Fruit fly (Drosophila melanogaster) whole organism, embryonic: Measurements from ENCODE around the gene isoQC.

Source experiments
- CG10147 ChIP-seq: fragments of 200-800 bp; sonication (Bioruptor generic); optimal IDR thresholded peaks from 2 replicates; lab custom pipeline; 2019; ENCODE audit warnings: missing biosample characterization, mild to moderate bottlenecking, missing genetic modification characterization, moderate library complexity
- CG10321 ChIP-seq: fragments of 200-800 bp; sonication (Bioruptor generic); IDR thresholded peaks from 2 replicates; pipeline ENCODE4 v1.3.6; 2022; ENCODE audit warnings: missing biosample characterization, missing genetic modification characterization
- CG10979 ChIP-seq: fragments of 200-800 bp; sonication (Bioruptor generic); optimal IDR thresholded peaks from 2 replicates; lab custom pipeline; 2018; ENCODE audit warnings: missing biosample characterization, mild to moderate bottlenecking, missing genetic modification characterization, moderate library complexity
- CG12391 ChIP-seq: fragments of 200-800 bp; sonication (Bioruptor generic); optimal IDR thresholded peaks from 3 replicates; lab custom pipeline; 2018; ENCODE audit warnings: missing biosample characterization, mild to moderate bottlenecking, missing genetic modification characterization, moderate library complexity
- CG12942 ChIP-seq: fragments of 200-800 bp; sonication (Bioruptor generic); optimal IDR thresholded peaks from 3 replicates; lab custom pipeline; 2016; ENCODE audit warnings: missing biosample characterization, missing genetic modification characterization
- CG13287 ChIP-seq: fragments of 200-800 bp; sonication (Bioruptor generic); IDR thresholded peaks from 2 replicates; pipeline ENCODE4 v1.3.6; 2022; ENCODE audit warnings: missing biosample characterization, missing genetic modification characterization; ENCODE audit not compliant: partially characterized antibody
- CG13296 ChIP-seq: fragments of 200-800 bp; sonication (Bioruptor generic); optimal IDR thresholded peaks from 3 replicates; lab custom pipeline; 2018; ENCODE audit warnings: missing biosample characterization, mild to moderate bottlenecking, missing genetic modification characterization
- CG14050 ChIP-seq: fragments of 200-800 bp; sonication (Bioruptor generic); IDR thresholded peaks from 3 replicates; pipeline ENCODE4 v1.3.6; 2022; ENCODE audit warnings: missing biosample characterization, missing genetic modification characterization
- CG15011 ChIP-seq: fragments of 200-800 bp; sonication (Bioruptor generic); optimal IDR thresholded peaks from 3 replicates; lab custom pipeline; 2018; ENCODE audit warnings: missing biosample characterization, mild to moderate bottlenecking, missing genetic modification characterization
- CG15073 ChIP-seq: fragments of 200-800 bp; sonication (Bioruptor generic); optimal IDR thresholded peaks from 2 replicates; lab custom pipeline; 2016; ENCODE audit warnings: missing biosample characterization, missing genetic modification characterization
- CG15696 ChIP-seq: fragments of 200-800 bp; sonication (Bioruptor generic); optimal IDR thresholded peaks from 2 replicates; lab custom pipeline; 2019; ENCODE audit warnings: missing biosample characterization, mild to moderate bottlenecking, missing genetic modification characterization, moderate library complexity
- CG17328 ChIP-seq: fragments of 200-800 bp; sonication (Bioruptor generic); IDR thresholded peaks from 2 replicates; pipeline ENCODE4 v1.3.6; 2022; ENCODE audit warnings: missing biosample characterization, missing genetic modification characterization
- CG1832 ChIP-seq: fragments of 200-800 bp; sonication (Bioruptor generic); optimal IDR thresholded peaks from 2 replicates; lab custom pipeline; 2017; ENCODE audit warnings: missing biosample characterization, mild to moderate bottlenecking, missing genetic modification characterization, inconsistent platforms
- CG30403 ChIP-seq: fragments of 200-800 bp; sonication (Bioruptor generic); optimal IDR thresholded peaks from 3 replicates; lab custom pipeline; 2016; ENCODE audit warnings: missing biosample characterization, missing genetic modification characterization
- CG32772 ChIP-seq: fragments of 200-800 bp; sonication (Bioruptor generic); IDR thresholded peaks from 2 replicates; pipeline ENCODE4 v1.3.6; 2022; ENCODE audit warnings: missing biosample characterization, missing genetic modification characterization
- CG3838 ChIP-seq: fragments of 200-800 bp; sonication (Bioruptor generic); optimal IDR thresholded peaks from 3 replicates; lab custom pipeline; 2016; ENCODE audit warnings: missing biosample characterization, missing genetic modification characterization
- CG4617 ChIP-seq: fragments of 200-800 bp; sonication (Bioruptor generic); optimal IDR thresholded peaks from 3 replicates; lab custom pipeline; 2016; ENCODE audit warnings: missing biosample characterization, missing genetic modification characterization, borderline replicate concordance
- CG6854 ChIP-seq: fragments of 200-800 bp; sonication (Bioruptor generic); optimal IDR thresholded peaks from 3 replicates; lab custom pipeline; 2017; ENCODE audit warnings: missing biosample characterization, mild to moderate bottlenecking, missing genetic modification characterization
- CG7963 ChIP-seq: fragments of 200-800 bp; sonication (Bioruptor generic); IDR thresholded peaks from 3 replicates; pipeline ENCODE4 v1.3.6; 2022; ENCODE audit warnings: missing biosample characterization, missing genetic modification characterization; ENCODE audit not compliant: partially characterized antibody
- CG9817 ChIP-seq: fragments of 200-800 bp; sonication (Bioruptor generic); optimal IDR thresholded peaks from 2 replicates; lab custom pipeline; 2018; ENCODE audit warnings: missing biosample characterization, mild to moderate bottlenecking, missing genetic modification characterization, moderate library complexity
- Dp ChIP-seq: fragments of 200-800 bp; sonication (Bioruptor generic); optimal IDR thresholded peaks from 2 replicates; lab custom pipeline; 2018; ENCODE audit warnings: missing biosample characterization, mild to moderate bottlenecking, missing genetic modification characterization, moderate library complexity
- E2f2 ChIP-seq: fragments of 200-800 bp; sonication (Bioruptor generic); IDR thresholded peaks from 2 replicates; pipeline ENCODE4 v1.3.6; 2022; ENCODE audit warnings: missing biosample characterization, missing genetic modification characterization
- Elba2 ChIP-seq: fragments of 200-800 bp; sonication (Bioruptor generic); optimal IDR thresholded peaks from 3 replicates; lab custom pipeline; 2016; ENCODE audit warnings: missing biosample characterization, missing genetic modification characterization
- Fer2 ChIP-seq: fragments of 200-800 bp; sonication (Bioruptor generic); optimal IDR thresholded peaks from 2 replicates; lab custom pipeline; 2018; ENCODE audit warnings: missing biosample characterization, mild to moderate bottlenecking, missing genetic modification characterization, moderate library complexity
- GATAe ChIP-seq: fragments of 200-800 bp; sonication (Bioruptor generic); conservative IDR thresholded peaks from 2 replicates; pipeline ENCODE4 v1.3.6; 2022; ENCODE audit warnings: missing biosample characterization, missing genetic modification characterization
- Gug ChIP-seq: fragments of 200-800 bp; sonication (Bioruptor generic); IDR thresholded peaks from 4 replicates; pipeline ENCODE4 v1.3.6; 2022; ENCODE audit warnings: missing biosample characterization, missing genetic modification characterization
- Hand ChIP-seq: fragments of 200-800 bp; sonication (Bioruptor generic); optimal IDR thresholded peaks from 2 replicates; lab custom pipeline; 2017; ENCODE audit warnings: mild to moderate bottlenecking, missing biosample characterization, missing genetic modification reagents, missing genetic modification characterization
- HmgZ ChIP-seq: fragments of 200-800 bp; sonication (Bioruptor generic); optimal IDR thresholded peaks from 2 replicates; lab custom pipeline; 2018; ENCODE audit warnings: missing biosample characterization, mild to moderate bottlenecking, missing genetic modification characterization
- MBD-R2 ChIP-seq: fragments of 200-800 bp; sonication (Bioruptor generic); IDR thresholded peaks from 2 replicates; pipeline ENCODE4 v1.3.6; 2022; ENCODE audit warnings: missing biosample characterization, missing genetic modification characterization
- Mrtf ChIP-seq: fragments of 200-800 bp; sonication (Bioruptor generic); IDR thresholded peaks from 3 replicates; pipeline ENCODE4 v1.3.6; 2022; ENCODE audit warnings: missing biosample characterization, missing genetic modification characterization
- PHDP ChIP-seq: fragments of 200-800 bp; sonication (Bioruptor generic); optimal IDR thresholded peaks from 3 replicates; lab custom pipeline; 2018; ENCODE audit warnings: missing biosample characterization, mild to moderate bottlenecking, missing genetic modification characterization, moderate library complexity
- Poxn ChIP-seq: fragments of 200-800 bp; sonication (Bioruptor generic); IDR thresholded peaks from 2 replicates; pipeline ENCODE4 v1.3.6; 2022; ENCODE audit warnings: missing biosample characterization, missing genetic modification characterization
- Stat92E ChIP-seq, 3 experiments: fragments of >200 bp in 2 of 3; fragments of 200-800 bp in 1 of 3; sonication (Bioruptor generic) in 1 of 3; optimal IDR thresholded peaks; 2 replicates each; lab custom pipeline; 2017 to 2019; ENCODE audit warnings: missing biosample characterization in 3 of 3, missing genetic modification characterization in 3 of 3, mild to moderate bottlenecking in 1 of 3, moderate library complexity in 1 of 3
- Vsx1 ChIP-seq: fragments of 200-800 bp; sonication (Bioruptor generic); optimal IDR thresholded peaks from 2 replicates; lab custom pipeline; 2017; ENCODE audit warnings: missing biosample characterization, mild to moderate bottlenecking, missing genetic modification characterization, missing genetic modification reagents
- ara ChIP-seq: fragments of 200-800 bp; sonication (Bioruptor generic); IDR thresholded peaks from 2 replicates; pipeline ENCODE4 v1.3.6; 2022; ENCODE audit warnings: missing biosample characterization, missing genetic modification characterization
- ash1 ChIP-seq: fragments of 200-800 bp; sonication (Bioruptor generic); optimal IDR thresholded peaks from 2 replicates; lab custom pipeline; 2018; ENCODE audit warnings: missing biosample characterization, mild to moderate bottlenecking, missing genetic modification characterization
- dati ChIP-seq: fragments of 200-800 bp; sonication (Bioruptor generic); IDR thresholded peaks from 2 replicates; pipeline ENCODE4 v1.3.6; 2022; ENCODE audit warnings: missing biosample characterization, missing genetic modification characterization
- eyg ChIP-seq: fragments of 200-800 bp; sonication (Bioruptor generic); optimal IDR thresholded peaks from 3 replicates; lab custom pipeline; 2016; ENCODE audit warnings: missing biosample characterization, missing genetic modification characterization
- fru ChIP-seq: fragments of >200 bp; optimal IDR thresholded peaks from 2 replicates; lab custom pipeline; 2017
- gfzf ChIP-seq: fragments of 200-800 bp; sonication (Bioruptor generic); optimal IDR thresholded peaks from 2 replicates; lab custom pipeline; 2016; ENCODE audit warnings: missing biosample characterization, mild to moderate bottlenecking, missing genetic modification characterization, moderate library complexity
- gsb ChIP-seq: fragments of 200-800 bp; sonication (Bioruptor generic); IDR thresholded peaks from 2 replicates; pipeline ENCODE4 v1.3.6; 2022; ENCODE audit warnings: missing biosample characterization, missing genetic modification characterization
- ind ChIP-seq: fragments of 200-800 bp; sonication (Bioruptor generic); optimal IDR thresholded peaks from 3 replicates; lab custom pipeline; 2016; ENCODE audit warnings: missing biosample characterization, missing genetic modification characterization
- knrl ChIP-seq: fragments of 200-800 bp; sonication (Bioruptor generic); IDR thresholded peaks from 3 replicates; pipeline ENCODE4 v1.3.6; 2022; ENCODE audit warnings: missing biosample characterization, missing genetic modification characterization; ENCODE audit not compliant: partially characterized antibody
- maf-S ChIP-seq: fragments of 200-800 bp; sonication (Bioruptor generic); optimal IDR thresholded peaks from 2 replicates; lab custom pipeline; 2016; ENCODE audit warnings: missing biosample characterization, missing genetic modification characterization
- onecut ChIP-seq: fragments of 200-800 bp; sonication (Bioruptor generic); IDR thresholded peaks from 2 replicates; pipeline ENCODE4 v1.3.6; 2022; ENCODE audit warnings: missing biosample characterization, missing genetic modification characterization
- pzg ChIP-seq: fragments of 200-800 bp; sonication (Bioruptor generic); optimal IDR thresholded peaks from 3 replicates; lab custom pipeline; 2018; ENCODE audit warnings: missing biosample characterization, mild to moderate bottlenecking, missing genetic modification characterization, moderate library complexity
- shn ChIP-seq: fragments of 200-800 bp; sonication (Bioruptor generic); optimal IDR thresholded peaks from 3 replicates; lab custom pipeline; 2016; ENCODE audit warnings: missing biosample characterization, missing genetic modification characterization
- sr ChIP-seq: fragments of 200-800 bp; sonication (Bioruptor generic); IDR thresholded peaks from 3 replicates; pipeline ENCODE4 v1.3.6; 2022; ENCODE audit warnings: missing biosample characterization, missing genetic modification characterization
- trem ChIP-seq: fragments of 200-800 bp; optimal IDR thresholded peaks from 3 replicates; lab custom pipeline; 2019; ENCODE audit warnings: missing biosample characterization, mild to moderate bottlenecking, missing genetic modification characterization, moderate library complexity
- usp ChIP-seq: fragments of >200 bp; optimal IDR thresholded peaks from 2 replicates; lab custom pipeline; 2017; ENCODE audit warnings: missing biosample characterization, missing genetic modification characterization

isoQC gene

DNA sequence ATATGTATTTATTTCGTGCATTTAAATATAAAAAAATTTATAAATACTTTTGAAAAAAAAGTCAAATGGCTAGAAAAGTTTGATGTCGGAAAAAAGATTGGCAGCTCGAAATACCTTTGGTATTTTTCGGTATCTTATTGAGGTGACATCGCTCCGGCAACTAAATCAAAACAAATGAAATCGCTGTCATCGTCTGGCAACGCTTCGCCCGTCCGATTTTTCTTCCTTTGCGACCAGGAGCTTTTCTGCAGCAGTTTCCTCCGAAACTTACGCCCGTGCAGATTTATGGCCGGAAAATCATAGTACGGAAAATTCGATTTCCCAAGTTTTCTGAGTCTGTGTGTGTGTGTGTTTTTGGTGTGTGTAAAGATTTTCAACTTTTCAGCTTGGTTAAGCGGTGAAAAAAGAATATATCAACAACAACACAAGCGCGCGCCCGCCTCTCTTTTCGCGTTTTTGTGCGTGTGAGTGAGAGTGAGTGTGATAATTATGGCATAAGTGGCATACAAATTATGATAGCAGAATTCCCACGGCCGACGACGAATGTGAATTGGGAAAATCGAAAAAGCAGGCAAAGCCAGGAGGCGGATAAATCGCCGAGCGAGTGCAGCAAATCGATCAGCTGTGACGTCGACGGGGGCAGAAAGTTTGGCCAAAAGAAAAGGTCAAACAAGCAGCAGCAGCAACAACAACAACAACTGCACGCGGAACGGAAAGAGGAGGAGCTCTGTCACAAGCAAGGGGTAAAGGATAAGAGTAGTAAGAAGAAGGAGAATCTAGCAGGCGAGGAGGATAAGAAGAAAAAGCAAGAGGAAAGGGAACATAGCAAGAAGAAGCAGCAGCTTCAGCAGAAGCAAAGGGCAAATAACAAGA is 23.1 kb downstream of the isoQC start, which contains the start of gene CG32425 (continued):
- TF ChIP-seq CG14050 = no peak
- no peak for TF ChIP-seq CG15073 (GFP tag; lab: Kevin White, UChicago)
- TF ChIP-seq onecut (GFP tag; lab: Robert Waterston, UW) = 0 out of 2 replicates have a peak, but pooled peaks have one; percentile 27
- TF ChIP-seq CG9817 = no peak
- no peak for TF ChIP-seq fru
- no peak for TF ChIP-seq usp (GFP tag; lab: Kevin White, UChicago)
- no peak for TF ChIP-seq CG10147
- TF ChIP-seq PHDP (tag; lab: Kevin White, UChicago) = no peak
- TF ChIP-seq CG10979 (tag; lab: Kevin White, UChicago) = no peak
- TF ChIP-seq CG1832 (GFP tag; lab: Kevin White, UChicago) = no peak
- no peak for TF ChIP-seq maf-S (GFP tag; lab: Kevin White, UChicago)
- no peak for TF ChIP-seq ash1 (GFP tag; lab: Kevin White, UChicago)
- peak; percentile 62 for TF ChIP-seq MBD-R2 (GFP tag; lab: Robert Waterston, UW)
- no peak for TF ChIP-seq CG17328 (GFP tag; lab: Robert Waterston, UW)
- TF ChIP-seq Stat92E (GFP tag; optimal IDR thresholded peaks at IDR 0.05; lab: Kevin White, UChicago) = no peak
- no peak for TF ChIP-seq Vsx1 (GFP tag; lab: Kevin White, UChicago)
- TF ChIP-seq Dp (GFP tag; lab: Kevin White, UChicago) = peak; percentile 44
- TF ChIP-seq CG7963 = no peak
- TF ChIP-seq Poxn (GFP tag; lab: Robert Waterston, UW) = no peak
- no peak for TF ChIP-seq Hand (GFP tag; lab: Kevin White, UChicago)
- TF ChIP-seq dati (GFP tag; lab: Robert Waterston, UW) = no peak
- no peak for TF ChIP-seq gsb
- TF ChIP-seq ind = no peak
- peak; percentile 47 for TF ChIP-seq gfzf
- peak; percentile 6 for TF ChIP-seq CG13296 (GFP tag; lab: Kevin White, UChicago)
- no peak for TF ChIP-seq CG32772 (GFP tag; lab: Robert Waterston, UW)
- no peak for TF ChIP-seq Fer2 (tag; lab: Kevin White, UChicago)
- no peak for TF ChIP-seq eyg (GFP tag; lab: Kevin White, UChicago)
- no peak for TF ChIP-seq shn (GFP tag; lab: Kevin White, UChicago)
- peak; percentile 97 for TF ChIP-seq trem (tag; lab: Kevin White, UChicago)
- TF ChIP-seq CG12942 (GFP tag; lab: Kevin White, UChicago) = no peak
- no peak for TF ChIP-seq Gug
- peak; percentile 30; the same call in 1 of the 2 replicates for TF ChIP-seq CG13287 (GFP tag; lab: Robert Waterston, UW)
- TF ChIP-seq knrl (GFP tag; lab: Robert Waterston, UW) = no peak
- TF ChIP-seq CG10321 (GFP tag; lab: Robert Waterston, UW) = no peak
- TF ChIP-seq ara = no peak
- TF ChIP-seq CG3838 = no peak
- TF ChIP-seq Elba2 (GFP tag; lab: Kevin White, UChicago) = no peak
- TF ChIP-seq CG15696 (tag; lab: Kevin White, UChicago) = no peak
- TF ChIP-seq pzg (GFP tag; lab: Kevin White, UChicago) = peak; percentile 64
- no peak for TF ChIP-seq CG15011 (GFP tag; lab: Kevin White, UChicago)
- no peak for TF ChIP-seq Mrtf (GFP tag; lab: Robert Waterston, UW)
- TF ChIP-seq sr (GFP tag; lab: Robert Waterston, UW) = no peak
- TF ChIP-seq CG30403 (GFP tag; lab: Kevin White, UChicago) = peak; percentile 33
- TF ChIP-seq CG4617 (GFP tag; lab: Kevin White, UChicago) = no peak
- peak; percentile 24 for TF ChIP-seq CG12391
- TF ChIP-seq E2f2 = peak; percentile 51
- no peak for TF ChIP-seq GATAe
- TF ChIP-seq HmgZ (tag; lab: Kevin White, UChicago) = peak; percentile 15
- no peak for TF ChIP-seq CG6854 (GFP tag; lab: Kevin White, UChicago)
